Worm (Caenorhabditis elegans) whole organism, dauer: ENCODE measurements around the gene top-2.

Source experiments
- unc-62 ChIP-seq: sonication (generic microtip); optimal IDR thresholded peaks from 2 replicates; lab custom pipeline; 2017; ENCODE audit warnings: missing biosample characterization, missing genetic modification reagents, missing genetic modification characterization

Gene top-2

ce11 chrII:11925203-11925602 is 50.3 kb downstream of the top-2 start:
- TF ChIP-seq unc-62 (GFP tag; lab: Kevin White, UChicago) = no peak

ce11 chrII:11926501-11926900 is 51.6 kb downstream of the top-2 start:
- TF ChIP-seq unc-62 (GFP tag; lab: Kevin White, UChicago) = no peak

- no peak for TF ChIP-seq unc-62 (GFP tag; lab: Kevin White, UChicago)
These were observed 53.8 kb downstream of the top-2 start for ce11 chrII:11928752-11929151.

- TF ChIP-seq unc-62 (GFP tag; lab: Kevin White, UChicago) = no peak
These were observed 55.2 kb downstream of the top-2 start for ce11 chrII:11930132-11930531.
